Worm (Caenorhabditis elegans) whole organism, L4 larva: Measurements from ENCODE around the gene R09E10.8.

Experiments
- Y5F2A.4 ChIP-seq: fragments of 200-800 bp; sonication (Bioruptor generic); optimal IDR thresholded peaks from 2 replicates; lab custom pipeline; 2018; ENCODE audit warnings: mild to moderate bottlenecking, missing genetic modification characterization, missing compliant biosample characterization
- ZK546.5 ChIP-seq, 2 experiments: sonication (generic microtip); optimal IDR thresholded peaks; 2 replicates each; lab custom pipeline; 2017; ENCODE audit warnings: missing biosample characterization in 2 of 2, missing genetic modification characterization in 2 of 2
- attf-4 ChIP-seq: sonication (generic microtip); optimal IDR thresholded peaks from 3 replicates; lab custom pipeline; 2017; ENCODE audit warnings: missing biosample characterization, missing genetic modification characterization
- ceh-28 ChIP-seq: fragments of 150-350 bp; optimal IDR thresholded peaks from 2 replicates; lab custom pipeline; 2014; ENCODE audit warnings: missing biosample characterization, missing genetic modification reagents, missing genetic modification characterization
- ceh-82 ChIP-seq: sonication (generic microtip); optimal IDR thresholded peaks from 2 replicates; lab custom pipeline; 2017; ENCODE audit warnings: missing biosample characterization, missing genetic modification characterization
- ces-1 ChIP-seq: fragments of 150-350 bp; sonication (generic microtip); optimal IDR thresholded peaks from 4 replicates; lab custom pipeline; 2014; ENCODE audit warnings: missing biosample characterization, missing genetic modification reagents, missing genetic modification characterization
- dve-1 ChIP-seq: sonication (generic microtip); optimal IDR thresholded peaks from 2 replicates; lab custom pipeline; 2017; ENCODE audit warnings: antibody characterized with exemption, mild to moderate bottlenecking, missing genetic modification characterization, missing compliant biosample characterization; ENCODE audit not compliant: insufficient read depth
- jun-1 ChIP-seq: fragments of 150-350 bp; optimal IDR thresholded peaks from 2 replicates; lab custom pipeline; 2014; ENCODE audit warnings: missing biosample characterization, missing genetic modification reagents, missing genetic modification characterization
- lin-29 ChIP-seq: fragments of 200-800 bp; sonication (Bioruptor generic); IDR thresholded peaks from 2 replicates; pipeline ENCODE4 v1.3.6; 2022; ENCODE audit warnings: missing genetic modification reagents, missing genetic modification characterization, missing compliant biosample characterization
- nhr-77 ChIP-seq: fragments of 150-350 bp; optimal IDR thresholded peaks from 2 replicates; lab custom pipeline; 2014; ENCODE audit warnings: missing biosample characterization, missing genetic modification characterization
- pha-4 ChIP-seq, 2 experiments: fragments of 150-350 bp in 1 of 2; fragments of 200-800 bp in 1 of 2; sonication (Bioruptor generic) in 1 of 2; IDR thresholded peaks in 1 of 2; optimal IDR thresholded peaks in 1 of 2; 2 replicates each; pipeline versions ENCODE4 v1.3.6 to Lab custom; 2014 to 2022; ENCODE audit warnings: missing genetic modification characterization in 2 of 2, missing genetic modification reagents in 2 of 2, missing biosample characterization in 1 of 2, missing compliant biosample characterization in 1 of 2
- saeg-2 ChIP-seq: fragments of 200-800 bp; sonication (Bioruptor generic); IDR thresholded peaks from 2 replicates; pipeline ENCODE4 v1.3.6; 2022; ENCODE audit warnings: missing genetic modification reagents, missing genetic modification characterization, missing compliant biosample characterization
- set-16 ChIP-seq: fragments of 200-800 bp; sonication (Bioruptor generic); IDR thresholded peaks from 2 replicates; pipeline ENCODE4 v1.3.6; 2022; ENCODE audit warnings: missing genetic modification reagents, missing genetic modification characterization, missing compliant biosample characterization
- unc-62 ChIP-seq, 3 experiments: fragments of 150-350 bp in 1 of 3; sonication (generic microtip); optimal IDR thresholded peaks in 2 of 3; peaks in 1 of 3; 1 replicate in 1 of 3; 2 replicates in 2 of 3; lab custom pipeline; 2014 to 2017; ENCODE audit warnings: missing biosample characterization in 3 of 3, missing genetic modification characterization in 3 of 3, missing genetic modification reagents in 3 of 3, missing genotype in 1 of 3

DNA sequence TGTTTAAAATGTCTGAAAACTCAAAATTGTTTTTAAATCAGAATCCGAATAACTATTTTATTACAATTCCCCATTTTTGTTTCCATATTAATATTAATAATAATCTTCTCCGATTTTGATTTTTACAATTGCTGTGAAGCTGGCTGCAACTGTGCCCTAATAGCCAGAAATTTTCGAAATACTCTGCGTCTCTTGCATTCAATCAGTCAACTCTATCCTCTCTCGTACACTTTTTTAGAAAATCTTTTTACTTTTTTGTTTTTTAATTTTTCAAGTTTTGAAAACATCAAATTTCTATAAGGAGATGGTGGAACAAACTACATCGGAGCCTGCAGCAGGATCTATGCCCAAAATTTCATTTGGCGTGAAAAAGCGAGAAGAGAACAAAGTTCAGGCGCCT is 47.6 kb upstream of the R09E10.8 start, which contains the start of gene gkow-1:
- TF ChIP-seq jun-1 (tag; lab: Kevin White, UChicago), result no peak
- no peak for TF ChIP-seq Y5F2A.4 (GFP tag; lab: Kevin White, UChicago)
- no peak for TF ChIP-seq unc-62 (GFP tag; optimal IDR thresholded peaks at IDR 0.05 in 1 of 2; lab: Kevin White, UChicago)
- no peak for TF ChIP-seq unc-62 (tag; optimal IDR thresholded peaks at IDR 0.05; lab: Kevin White, UChicago)
- TF ChIP-seq ceh-28 (tag; lab: Kevin White, UChicago), result no peak
- TF ChIP-seq lin-29 (GFP tag; lab: Robert Waterston, UW), result no peak
- no peak for TF ChIP-seq nhr-77 (tag; lab: Kevin White, UChicago)
- TF ChIP-seq ZK546.5 (tag; optimal IDR thresholded peaks at IDR 0.05; lab: Kevin White, UChicago), result no peak
- TF ChIP-seq set-16, result no peak
- no peak for TF ChIP-seq pha-4 (GFP tag; IDR thresholded peaks at IDR 0.05; lab: Robert Waterston, UW)
- TF ChIP-seq pha-4 (tag; optimal IDR thresholded peaks at IDR 0.05; lab: Kevin White, UChicago), result no peak
- TF ChIP-seq ceh-82 (tag; lab: Kevin White, UChicago), result no peak
- no peak for TF ChIP-seq attf-4 (tag; lab: Kevin White, UChicago)
- TF ChIP-seq dve-1 (tag; lab: Kevin White, UChicago), result no peak
- no peak for TF ChIP-seq ces-1 (GFP tag; lab: Kevin White, UChicago)
- TF ChIP-seq saeg-2, result no peak
